Fruit fly (Drosophila melanogaster) whole organism, embryonic: ENCODE data around the gene Sgp.
A peak's percentile ranks its signal among the peaks of the same experiment; 100 is the strongest.

ENCODE experiments used
- Abd-B ChIP-seq: fragments of 200-800 bp; sonication (Bioruptor generic); optimal IDR thresholded peaks from 2 replicates; lab custom pipeline; 2018; ENCODE audit warnings: missing biosample characterization, mild to moderate bottlenecking, missing genetic modification characterization, moderate library complexity
- Atf-2 ChIP-seq: fragments of 200-800 bp; sonication (Bioruptor generic); optimal IDR thresholded peaks from 2 replicates; lab custom pipeline; 2016; ENCODE audit warnings: missing biosample characterization, missing genetic modification characterization
- Bdp1 ChIP-seq: fragments of 200-800 bp; sonication (Bioruptor generic); optimal IDR thresholded peaks from 3 replicates; lab custom pipeline; 2016; ENCODE audit warnings: missing biosample characterization, missing genetic modification characterization
- Bgb ChIP-seq: fragments of 200-800 bp; sonication (Bioruptor generic); IDR thresholded peaks from 2 replicates; pipeline ENCODE4 v1.3.6; 2022; ENCODE audit warnings: missing biosample characterization, missing genetic modification characterization; ENCODE audit not compliant: partially characterized antibody
- CG10267 ChIP-seq: fragments of 200-800 bp; sonication (Bioruptor generic); optimal IDR thresholded peaks from 2 replicates; lab custom pipeline; 2018; ENCODE audit warnings: missing biosample characterization, mild to moderate bottlenecking, missing genetic modification characterization, moderate library complexity
- CG11560 ChIP-seq: fragments of 200-800 bp; sonication (Bioruptor generic); IDR thresholded peaks from 3 replicates; pipeline ENCODE4 v1.3.6; 2022; ENCODE audit warnings: missing biosample characterization, missing genetic modification characterization
- CG12769 ChIP-seq: fragments of 200-800 bp; sonication (Bioruptor generic); optimal IDR thresholded peaks from 2 replicates; lab custom pipeline; 2019; ENCODE audit warnings: missing biosample characterization, mild to moderate bottlenecking, missing genetic modification characterization, moderate library complexity
- CG13287 ChIP-seq: fragments of 200-800 bp; sonication (Bioruptor generic); IDR thresholded peaks from 2 replicates; pipeline ENCODE4 v1.3.6; 2022; ENCODE audit warnings: missing biosample characterization, missing genetic modification characterization; ENCODE audit not compliant: partially characterized antibody
- CG1603 ChIP-seq: fragments of 200-800 bp; sonication (Bioruptor generic); optimal IDR thresholded peaks from 2 replicates; lab custom pipeline; 2019; ENCODE audit warnings: missing biosample characterization, mild to moderate bottlenecking, missing genetic modification characterization, moderate library complexity
- CG2116 ChIP-seq: fragments of 200-800 bp; sonication (Bioruptor generic); optimal IDR thresholded peaks from 3 replicates; lab custom pipeline; 2018; ENCODE audit warnings: missing biosample characterization, mild to moderate bottlenecking, missing genetic modification characterization
- CG2120 ChIP-seq: fragments of 200-800 bp; sonication (Bioruptor generic); optimal IDR thresholded peaks from 3 replicates; lab custom pipeline; 2016; ENCODE audit warnings: missing biosample characterization, missing genetic modification characterization
- CG3065 ChIP-seq: fragments of 200-800 bp; sonication (Bioruptor generic); optimal IDR thresholded peaks from 2 replicates; lab custom pipeline; 2016; ENCODE audit warnings: missing biosample characterization, missing genetic modification characterization
- CG31365 ChIP-seq: fragments of 200-800 bp; sonication (Bioruptor generic); optimal IDR thresholded peaks from 2 replicates; lab custom pipeline; 2018; ENCODE audit warnings: missing biosample characterization, mild to moderate bottlenecking, missing genetic modification characterization
- CG42726 ChIP-seq: fragments of 200-800 bp; sonication (Bioruptor generic); IDR thresholded peaks from 2 replicates; pipeline ENCODE4 v1.3.6; 2022; ENCODE audit warnings: missing biosample characterization, missing genetic modification characterization; ENCODE audit not compliant: partially characterized antibody
- CG7357 ChIP-seq: fragments of 200-800 bp; sonication (Bioruptor generic); IDR thresholded peaks from 3 replicates; pipeline ENCODE4 v1.3.6; 2022; ENCODE audit warnings: missing biosample characterization, missing genetic modification characterization
- CG9932 ChIP-seq: fragments of 200-800 bp; sonication (Bioruptor generic); IDR thresholded peaks from 2 replicates; pipeline ENCODE4 v1.3.6; 2022; ENCODE audit warnings: missing biosample characterization, missing genetic modification characterization
- D ChIP-seq, 2 experiments: fragments of 200-800 bp in 1 of 2; fragments of >200 bp in 1 of 2; sonication (Bioruptor generic) in 1 of 2; optimal IDR thresholded peaks; 2 replicates in 1 of 2; 3 replicates in 1 of 2; lab custom pipeline; 2017; ENCODE audit warnings: mild to moderate bottlenecking in 1 of 2, missing biosample characterization in 1 of 2, missing genetic modification characterization in 1 of 2, missing genetic modification reagents in 1 of 2
- E2f2 ChIP-seq: fragments of 200-800 bp; sonication (Bioruptor generic); IDR thresholded peaks from 2 replicates; pipeline ENCODE4 v1.3.6; 2022; ENCODE audit warnings: missing biosample characterization, missing genetic modification characterization
- Ets97D ChIP-seq: fragments of 200-800 bp; sonication (Bioruptor generic); optimal IDR thresholded peaks from 3 replicates; lab custom pipeline; 2016; ENCODE audit warnings: missing biosample characterization, missing genetic modification characterization
- HmgZ ChIP-seq: fragments of 200-800 bp; sonication (Bioruptor generic); optimal IDR thresholded peaks from 2 replicates; lab custom pipeline; 2018; ENCODE audit warnings: missing biosample characterization, mild to moderate bottlenecking, missing genetic modification characterization
- Hr78 ChIP-seq, 2 experiments: fragments of 200-800 bp in 1 of 2; fragments of >200 bp in 1 of 2; sonication (Bioruptor generic) in 1 of 2; optimal IDR thresholded peaks; 2 replicates each; lab custom pipeline; 2017 to 2019; ENCODE audit warnings: missing biosample characterization in 2 of 2, missing genetic modification characterization in 2 of 2, mild to moderate bottlenecking in 1 of 2, moderate library complexity in 1 of 2
- Lhr ChIP-seq: fragments of 200-800 bp; sonication (Bioruptor generic); optimal IDR thresholded peaks from 3 replicates; lab custom pipeline; 2017; ENCODE audit warnings: mild to moderate bottlenecking, missing biosample characterization, missing genetic modification reagents, missing genetic modification characterization
- Pdp1 ChIP-seq, 2 experiments: fragments of 200-800 bp; sonication (Bioruptor generic); optimal IDR thresholded peaks; 3 replicates each; lab custom pipeline; 2016; ENCODE audit warnings: missing biosample characterization in 2 of 2, missing genetic modification characterization in 2 of 2, mild to moderate bottlenecking in 1 of 2, moderate library complexity in 1 of 2
- Scr ChIP-seq: fragments of 200-800 bp; sonication (Bioruptor generic); IDR thresholded peaks from 2 replicates; pipeline ENCODE4 v1.3.6; 2022; ENCODE audit warnings: missing biosample characterization, missing genetic modification characterization; ENCODE audit not compliant: partially characterized antibody
- Sox100B ChIP-seq: fragments of 200-800 bp; sonication (Bioruptor generic); optimal IDR thresholded peaks from 3 replicates; lab custom pipeline; 2018; ENCODE audit warnings: missing biosample characterization, mild to moderate bottlenecking, missing genetic modification characterization
- Spps ChIP-seq: fragments of 200-800 bp; sonication (Bioruptor generic); optimal IDR thresholded peaks from 2 replicates; lab custom pipeline; 2018; ENCODE audit warnings: missing biosample characterization, mild to moderate bottlenecking, missing genetic modification characterization
- Sry-δ ChIP-seq: fragments of 200-800 bp; sonication (Bioruptor generic); optimal IDR thresholded peaks from 2 replicates; lab custom pipeline; 2016; ENCODE audit warnings: missing biosample characterization, missing genetic modification characterization
- Ssrp ChIP-seq: fragments of 200-800 bp; sonication (Bioruptor generic); optimal IDR thresholded peaks from 2 replicates; lab custom pipeline; 2018; ENCODE audit warnings: missing biosample characterization, mild to moderate bottlenecking, missing genetic modification characterization, moderate library complexity
- Tbp ChIP-seq: fragments of >200 bp; optimal IDR thresholded peaks from 2 replicates; lab custom pipeline; 2018; ENCODE audit warnings: missing biosample characterization, missing genetic modification characterization
- amos ChIP-seq: fragments of 200-800 bp; sonication (Bioruptor generic); IDR thresholded peaks from 2 replicates; pipeline ENCODE4 v1.3.6; 2022; ENCODE audit warnings: missing biosample characterization, missing genetic modification characterization; ENCODE audit not compliant: partially characterized antibody
- crp ChIP-seq, 2 experiments: fragments of 200-800 bp; sonication (Bioruptor generic); optimal IDR thresholded peaks; 2 replicates in 1 of 2; 3 replicates in 1 of 2; lab custom pipeline; 2017; ENCODE audit warnings: missing biosample characterization in 2 of 2, missing genetic modification characterization in 2 of 2, mild to moderate bottlenecking in 1 of 2, moderate library complexity in 1 of 2
- fru ChIP-seq: fragments of >200 bp; optimal IDR thresholded peaks from 2 replicates; lab custom pipeline; 2017
- gfzf ChIP-seq: fragments of 200-800 bp; sonication (Bioruptor generic); optimal IDR thresholded peaks from 2 replicates; lab custom pipeline; 2016; ENCODE audit warnings: missing biosample characterization, mild to moderate bottlenecking, missing genetic modification characterization, moderate library complexity
- hth ChIP-seq: fragments of >200 bp; optimal IDR thresholded peaks from 2 replicates; lab custom pipeline; 2017; ENCODE audit warnings: inconsistent platforms
- inv ChIP-seq: fragments of 200-800 bp; sonication (Bioruptor generic); IDR thresholded peaks from 2 replicates; pipeline ENCODE4 v1.3.6; 2022; ENCODE audit warnings: missing biosample characterization, missing genetic modification characterization; ENCODE audit not compliant: partially characterized antibody
- klu ChIP-seq: fragments of 200-800 bp; sonication (Bioruptor generic); IDR thresholded peaks from 2 replicates; pipeline ENCODE4 v1.3.6; 2022; ENCODE audit warnings: missing biosample characterization, missing genetic modification characterization
- onecut ChIP-seq: fragments of 200-800 bp; sonication (Bioruptor generic); IDR thresholded peaks from 2 replicates; pipeline ENCODE4 v1.3.6; 2022; ENCODE audit warnings: missing biosample characterization, missing genetic modification characterization
- peb ChIP-seq: fragments of 200-800 bp; sonication (Bioruptor generic); IDR thresholded peaks from 2 replicates; pipeline ENCODE4 v1.3.6; 2022; ENCODE audit warnings: missing biosample characterization, missing genetic modification characterization
- pho ChIP-seq: fragments of 200-800 bp; sonication (Bioruptor generic); optimal IDR thresholded peaks from 2 replicates; lab custom pipeline; 2016; ENCODE audit warnings: missing biosample characterization, missing genetic modification characterization
- pita ChIP-seq: fragments of 200-800 bp; sonication (Bioruptor generic); optimal IDR thresholded peaks from 2 replicates; lab custom pipeline; 2017; ENCODE audit warnings: missing biosample characterization, mild to moderate bottlenecking, missing genetic modification characterization
- prd ChIP-seq, 3 experiments: fragments of >200 bp in 2 of 3; fragments of 200-800 bp in 1 of 3; sonication (Bioruptor generic) in 1 of 3; optimal IDR thresholded peaks in 2 of 3; IDR thresholded peaks in 1 of 3; 2 replicates in 2 of 3; 3 replicates in 1 of 3; pipeline versions ENCODE4 v1.3.6 to Lab custom; 2017 to 2022; ENCODE audit warnings: missing biosample characterization in 1 of 3, missing genetic modification characterization in 1 of 3
- pzg ChIP-seq: fragments of 200-800 bp; sonication (Bioruptor generic); optimal IDR thresholded peaks from 3 replicates; lab custom pipeline; 2018; ENCODE audit warnings: missing biosample characterization, mild to moderate bottlenecking, missing genetic modification characterization, moderate library complexity
- slbo ChIP-seq: fragments of 200-800 bp; sonication (Bioruptor generic); IDR thresholded peaks from 2 replicates; pipeline ENCODE4 v1.3.6; 2022; ENCODE audit warnings: missing biosample characterization, missing genetic modification characterization
- sob ChIP-seq: fragments of 200-800 bp; sonication (Bioruptor generic); IDR thresholded peaks from 2 replicates; pipeline ENCODE4 v1.3.6; 2022; ENCODE audit warnings: missing biosample characterization, missing genetic modification characterization
- tup ChIP-seq: fragments of 200-800 bp; sonication (Bioruptor generic); optimal IDR thresholded peaks from 2 replicates; lab custom pipeline; 2016; ENCODE audit warnings: missing biosample characterization, mild to moderate bottlenecking, missing genetic modification characterization, moderate library complexity
- vnd ChIP-seq: fragments of 200-800 bp; sonication (Bioruptor generic); IDR thresholded peaks from 3 replicates; pipeline ENCODE4 v1.3.6; 2022; ENCODE audit warnings: missing biosample characterization, missing genetic modification characterization; ENCODE audit not compliant: partially characterized antibody
- zen ChIP-seq: fragments of 200-800 bp; sonication (Bioruptor generic); optimal IDR thresholded peaks from 3 replicates; lab custom pipeline; 2018; ENCODE audit warnings: missing biosample characterization, mild to moderate bottlenecking, missing genetic modification characterization, moderate library complexity

Sgp gene

DNA sequence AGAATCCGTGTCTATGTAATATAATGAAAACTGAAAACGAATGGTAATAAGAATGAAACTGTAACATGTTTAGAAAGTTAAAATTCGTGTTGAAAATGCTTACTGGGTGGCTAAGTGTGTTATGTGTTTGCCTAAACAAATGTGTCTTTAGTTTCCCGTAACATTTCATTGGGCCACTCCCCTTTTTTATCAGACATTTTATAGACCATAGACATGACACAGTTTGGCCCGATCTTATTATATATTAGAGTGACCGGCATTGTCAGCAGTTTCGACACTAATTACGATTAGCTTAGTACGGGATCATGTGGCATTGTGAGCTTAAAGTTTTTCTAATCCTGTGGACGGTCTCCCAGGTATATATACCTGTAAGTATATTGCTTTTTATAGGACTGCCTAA lies 42.4 kb upstream of the Sgp start, which contains the start of gene CheA29a:
Gene CheA29a, plus strand, starts transcription at position 301 of the 400 bp plus-strand sequence.
- no peak for TF ChIP-seq klu (GFP tag; lab: Robert Waterston, UW)
- no peak for TF ChIP-seq crp (GFP tag; optimal IDR thresholded peaks at IDR 0.05; lab: Kevin White, UChicago)
- TF ChIP-seq prd (optimal IDR thresholded peaks at IDR 0.05; lab: Kevin White, UChicago), result no peak
- no peak for TF ChIP-seq prd (GFP tag; IDR thresholded peaks at IDR 0.05; lab: Robert Waterston, UW)
- no peak for TF ChIP-seq D (optimal IDR thresholded peaks at IDR 0.05; lab: Kevin White, UChicago)
- TF ChIP-seq D (GFP tag; optimal IDR thresholded peaks at IDR 0.05; lab: Kevin White, UChicago), result no peak
- no peak for TF ChIP-seq Sox100B (GFP tag; lab: Kevin White, UChicago)
- no peak for TF ChIP-seq onecut (GFP tag; lab: Robert Waterston, UW)

dm6 chr2L:8477971-8478370 lies 41.5 kb upstream of the Sgp start:
- peak; percentile 12 for TF ChIP-seq pita (GFP tag; lab: Kevin White, UChicago)
- no peak for TF ChIP-seq CG12769 (tag; lab: Kevin White, UChicago)
- TF ChIP-seq E2f2 (GFP tag; lab: Robert Waterston, UW), result peak; percentile 90
- TF ChIP-seq peb (GFP tag; lab: Robert Waterston, UW), result no peak
- peak in 1 of 2 experiments; percentile 49 for TF ChIP-seq Hr78 (GFP tag; optimal IDR thresholded peaks at IDR 0.05; lab: Kevin White, UChicago)
- no peak for TF ChIP-seq sob (GFP tag; lab: Robert Waterston, UW)
- TF ChIP-seq HmgZ (tag; lab: Kevin White, UChicago), result peak; percentile 51
- TF ChIP-seq pzg (GFP tag; lab: Kevin White, UChicago), result peak; percentile 62
- peak; percentile 75 for TF ChIP-seq CG1603
- TF ChIP-seq Bdp1 (GFP tag; lab: Kevin White, UChicago), result peak; percentile 91
- peak; percentile 17 for TF ChIP-seq CG2120
- TF ChIP-seq CG3065, result no peak
- TF ChIP-seq CG9932 (GFP tag; lab: Robert Waterston, UW), result 0 out of 2 replicates have a peak, but pooled peaks have one; percentile 14
- TF ChIP-seq Bgb, result peak; percentile 56; the same call in 1 of the 2 replicates
- peak; percentile 36; the same call in 2 of the 3 replicates for TF ChIP-seq vnd
- TF ChIP-seq CG10267 (tag; lab: Kevin White, UChicago), result peak; percentile 78
- TF ChIP-seq CG13287, result peak; percentile 41
- TF ChIP-seq CG42726 (GFP tag; lab: Robert Waterston, UW), result peak; percentile 70; the same call in 1 of the 2 replicates
- TF ChIP-seq Spps (tag; lab: Kevin White, UChicago), result no peak
- TF ChIP-seq Pdp1 (GFP tag; optimal IDR thresholded peaks at IDR 0.05; lab: Kevin White, UChicago), result peak in 1 of 2 experiments; percentile 54
- peak; percentile 65 for TF ChIP-seq amos
- no peak for TF ChIP-seq tup (GFP tag; lab: Kevin White, UChicago)
- peak; percentile 29; the same call in 1 of the 2 replicates for TF ChIP-seq inv
- TF ChIP-seq CG11560 (tag; lab: Robert Waterston, UW), result peak; percentile 96
- no peak for TF ChIP-seq Tbp (GFP tag; lab: Kevin White, UChicago)
- 0 out of 2 replicates have a peak, but pooled peaks have one; percentile 17 for TF ChIP-seq slbo (GFP tag; lab: Robert Waterston, UW)
- TF ChIP-seq gfzf, result peak; percentile 23
- TF ChIP-seq hth (lab: Kevin White, UChicago), result no peak
- no peak for TF ChIP-seq Ssrp (tag; lab: Kevin White, UChicago)
- peak; percentile 29 for TF ChIP-seq Abd-B
- peak; percentile 61 for TF ChIP-seq Ets97D
- peak; percentile 87 for TF ChIP-seq Lhr (GFP tag; lab: Kevin White, UChicago)
- TF ChIP-seq CG2116 (GFP tag; lab: Kevin White, UChicago), result peak; percentile 53
- peak; percentile 7; the same call in 1 of the 2 replicates for TF ChIP-seq Scr
- no peak for TF ChIP-seq Atf-2 (GFP tag; lab: Kevin White, UChicago)
- peak; percentile 100 for TF ChIP-seq CG31365 (tag; lab: Kevin White, UChicago)
- peak; percentile 30 for TF ChIP-seq pho
- peak; percentile 69 for TF ChIP-seq Sry-δ (GFP tag; lab: Kevin White, UChicago)
- TF ChIP-seq zen, result peak; percentile 67
- TF ChIP-seq fru (lab: Kevin White, UChicago), result no peak
- no peak for TF ChIP-seq CG7357 (GFP tag; lab: Robert Waterston, UW)
